Worm (Caenorhabditis elegans): ENCODE measurements around the gene npl-4.2.

The npl-4.2 gene

ce11 chrII:5651426-5651825 lies 28.7 kb downstream of the npl-4.2 start:
- TF ChIP-seq nhr-11 (tag; optimal IDR thresholded peaks at IDR 0.05): no peak
- TF ChIP-seq skn-1 (tag; optimal IDR thresholded peaks at IDR 0.05): no peak

DNA sequence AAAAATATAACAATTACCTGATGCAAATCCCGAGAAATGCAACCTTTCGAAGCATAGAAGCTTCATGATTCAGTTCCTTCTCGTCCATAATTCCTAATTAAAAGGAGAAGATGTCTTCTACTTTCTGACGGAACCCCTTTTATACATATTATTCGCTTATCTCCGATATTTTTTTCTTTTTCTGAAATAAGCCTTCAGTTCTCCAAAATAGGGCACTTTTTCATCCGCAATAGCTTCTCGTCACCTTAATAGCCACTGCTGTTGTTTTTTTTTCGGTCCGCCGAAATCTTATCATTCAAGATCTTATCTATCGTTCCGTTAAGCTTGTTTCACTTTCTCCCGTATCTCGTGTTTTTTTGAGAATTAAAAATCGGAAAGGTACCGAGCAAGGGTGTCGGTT lies 29.6 kb downstream of the npl-4.2 start, which contains the start of gene bli-2:
Gene bli-2 (minus strand): TSS at position 101 of the 400 bp plus-strand sequence.
- TF ChIP-seq nhr-77 (tag; optimal IDR thresholded peaks at IDR 0.05): no peak
- no peak for TF ChIP-seq nhr-28 (tag; optimal IDR thresholded peaks at IDR 0.05)
- no peak for TF ChIP-seq nhr-67 (tag; optimal IDR thresholded peaks at IDR 0.05)
- TF ChIP-seq pqm-1 (tag; optimal IDR thresholded peaks at IDR 0.05): no peak
- no peak for TF ChIP-seq mdl-1 (tag; optimal IDR thresholded peaks at IDR 0.05)
- TF ChIP-seq tbx-2 (tag; optimal IDR thresholded peaks at IDR 0.05): no peak
- no peak for TF ChIP-seq ceh-28 (tag; optimal IDR thresholded peaks at IDR 0.05)
- TF ChIP-seq daf-12 (tag; optimal IDR thresholded peaks at IDR 0.05): no peak
- TF ChIP-seq ceh-82 (tag; optimal IDR thresholded peaks at IDR 0.05): no peak
- TF ChIP-seq R02D3.7 (tag; optimal IDR thresholded peaks at IDR 0.05): no peak
- no peak for TF ChIP-seq nhr-11 (tag; optimal IDR thresholded peaks at IDR 0.05)
- TF ChIP-seq fos-1 (tag; optimal IDR thresholded peaks at IDR 0.05): no peak
- TF ChIP-seq unc-39 (tag; optimal IDR thresholded peaks at IDR 0.05): no peak
- TF ChIP-seq fkh-10 (GFP tag; optimal IDR thresholded peaks at IDR 0.05): no peak

DNA sequence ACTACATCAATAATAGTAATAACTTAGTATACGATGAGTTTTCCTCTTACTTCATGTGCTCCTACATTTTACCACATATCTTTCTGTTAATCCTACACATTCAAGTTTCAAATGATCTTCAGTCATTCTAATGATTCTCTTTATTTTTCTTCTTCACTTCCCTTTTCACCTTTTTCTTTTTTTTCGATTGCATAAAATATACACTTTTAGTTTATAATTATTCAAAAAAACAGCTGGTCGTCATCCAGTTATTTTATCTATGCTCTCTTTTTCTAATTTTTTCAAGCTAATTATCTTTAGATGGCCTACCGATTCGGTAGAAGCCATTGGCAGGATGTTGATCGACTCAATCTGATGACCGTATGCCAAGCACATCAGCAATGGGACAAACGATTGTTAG lies 31.5 kb downstream of the npl-4.2 start, which contains the start of gene F59E12.1:
Gene F59E12.1 (plus strand): TSS at position 301 of the 400 bp plus-strand sequence.
- no peak for TF ChIP-seq nhr-43 (tag; optimal IDR thresholded peaks at IDR 0.05; ENCODE audit: poor library complexity, severe bottlenecking)
- no peak for TF ChIP-seq ztf-11 (tag; optimal IDR thresholded peaks at IDR 0.05)
- no peak for TF ChIP-seq elt-2 (tag; optimal IDR thresholded peaks at IDR 0.05)
- TF ChIP-seq fkh-10 (GFP tag; optimal IDR thresholded peaks at IDR 0.05): no peak
- TF ChIP-seq eor-1 (tag; optimal IDR thresholded peaks at IDR 0.05): no peak
- TF ChIP-seq mml-1 (tag; optimal IDR thresholded peaks at IDR 0.05): no peak
- TF ChIP-seq lin-39 (tag; optimal IDR thresholded peaks at IDR 0.05): no peak
- no peak for TF ChIP-seq nhr-76 (tag; optimal IDR thresholded peaks at IDR 0.05)
- TF ChIP-seq lsy-12 (tag; optimal IDR thresholded peaks at IDR 0.05): no peak
- no peak for TF ChIP-seq nhr-77 (tag; optimal IDR thresholded peaks at IDR 0.05)
- TF ChIP-seq unc-62 (GFP tag; optimal IDR thresholded peaks at IDR 0.05): no peak
- TF ChIP-seq snpc-4 (tag; optimal IDR thresholded peaks at IDR 0.05): no peak
- TF ChIP-seq nhr-12 (tag; optimal IDR thresholded peaks at IDR 0.05): no peak
- no peak for TF ChIP-seq egl-27 (tag; optimal IDR thresholded peaks at IDR 0.05)
- no peak for TF ChIP-seq nhr-25 (tag; optimal IDR thresholded peaks at IDR 0.05)

DNA sequence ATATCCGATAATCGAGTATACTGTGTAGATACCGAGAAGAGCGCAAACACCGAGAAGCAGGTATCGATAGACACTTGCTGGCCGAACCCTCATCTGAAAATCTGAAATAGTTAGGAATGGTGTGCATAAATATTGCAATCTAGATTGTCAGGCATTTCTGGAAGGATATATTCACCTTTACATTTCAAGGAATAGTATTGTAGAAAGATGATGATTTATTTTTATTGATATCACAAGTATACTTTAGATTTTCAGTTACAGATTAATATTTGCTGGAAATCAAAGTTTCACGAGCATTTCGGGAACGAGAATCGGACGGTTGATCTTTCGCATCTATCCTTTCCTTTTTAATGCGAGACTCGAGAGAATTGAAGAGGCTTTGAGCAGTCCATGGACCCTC lies 37.0 kb downstream of the npl-4.2 start, which contains the start of gene fut-3:
Gene fut-3 (minus strand): TSS at position 101 of the 400 bp plus-strand sequence.
- TF ChIP-seq ZK546.5 (tag; optimal IDR thresholded peaks at IDR 0.05): no peak
- TF ChIP-seq lsy-12 (tag; optimal IDR thresholded peaks at IDR 0.05): no peak
- TF ChIP-seq ama-1 (optimal IDR thresholded peaks at IDR 0.05): no peak
- no peak for TF ChIP-seq ceh-82 (tag; optimal IDR thresholded peaks at IDR 0.05)
- no peak for TF ChIP-seq nhr-237 (tag; optimal IDR thresholded peaks at IDR 0.05)
- TF ChIP-seq elt-2 (tag; optimal IDR thresholded peaks at IDR 0.05): no peak
- TF ChIP-seq lin-15B (tag; optimal IDR thresholded peaks at IDR 0.05): no peak
- no peak for TF ChIP-seq unc-62 (GFP tag; optimal IDR thresholded peaks at IDR 0.05)
- TF ChIP-seq R02D3.7 (tag; optimal IDR thresholded peaks at IDR 0.05): no peak

DNA sequence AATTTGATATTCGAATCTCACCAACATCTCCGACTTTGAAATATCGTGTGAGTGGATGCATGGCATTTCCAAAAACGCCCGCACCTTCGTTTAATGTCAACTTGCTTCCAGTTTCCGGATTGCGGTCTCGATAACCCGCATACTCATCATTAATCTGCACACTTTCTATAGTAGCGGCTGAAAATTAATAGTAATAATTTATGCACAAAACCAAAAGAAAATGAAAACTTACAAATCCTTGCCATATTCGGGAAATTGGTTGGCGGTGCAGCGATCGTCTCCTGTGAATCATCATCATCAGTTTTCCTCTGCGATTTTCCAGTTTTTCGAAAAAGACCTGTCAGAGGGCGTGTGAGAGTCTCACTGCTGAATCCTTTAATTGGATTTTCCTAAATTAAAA lies 37.5 kb downstream of the npl-4.2 start:
- no peak for TF ChIP-seq ztf-4 (tag; optimal IDR thresholded peaks at IDR 0.05)
- TF ChIP-seq fkh-2 (tag; optimal IDR thresholded peaks at IDR 0.05): no peak
- TF ChIP-seq R02D3.7 (tag; optimal IDR thresholded peaks at IDR 0.05): no peak
- TF ChIP-seq nhr-25 (tag; optimal IDR thresholded peaks at IDR 0.05): no peak

Measured in whole organism, L3 larva.